Fruit fly (Drosophila melanogaster) whole organism, embryonic: ENCODE measurements around the gene Gr93a.

Experiments used
- Adf1 ChIP-seq: fragments of 200-800 bp; sonication (Bioruptor generic); IDR thresholded peaks from 2 replicates; pipeline ENCODE4 v1.3.6; 2022; ENCODE audit warnings: missing biosample characterization, missing genetic modification characterization
- Bdp1 ChIP-seq: fragments of 200-800 bp; sonication (Bioruptor generic); optimal IDR thresholded peaks from 3 replicates; lab custom pipeline; 2016; ENCODE audit warnings: missing biosample characterization, missing genetic modification characterization
- Bteb2 ChIP-seq: fragments of 200-800 bp; sonication (Bioruptor generic); optimal IDR thresholded peaks from 2 replicates; lab custom pipeline; 2016; ENCODE audit warnings: missing biosample characterization, missing genetic modification characterization
- CG10147 ChIP-seq: fragments of 200-800 bp; sonication (Bioruptor generic); optimal IDR thresholded peaks from 2 replicates; lab custom pipeline; 2019; ENCODE audit warnings: missing biosample characterization, mild to moderate bottlenecking, missing genetic modification characterization, moderate library complexity
- CG11093 ChIP-seq: fragments of 200-800 bp; sonication (Bioruptor generic); IDR thresholded peaks from 3 replicates; pipeline ENCODE4 v1.3.6; 2022; ENCODE audit warnings: missing biosample characterization, missing genetic modification characterization
- CG11247 ChIP-seq: fragments of 200-800 bp; sonication (Bioruptor generic); IDR thresholded peaks from 2 replicates; pipeline ENCODE4 v1.3.6; 2022; ENCODE audit warnings: missing biosample characterization, missing genetic modification characterization
- CG11504 ChIP-seq: fragments of 200-800 bp; sonication (Bioruptor generic); optimal IDR thresholded peaks from 3 replicates; lab custom pipeline; 2019; ENCODE audit warnings: missing biosample characterization, mild to moderate bottlenecking, missing genetic modification characterization, moderate library complexity
- CG11695 ChIP-seq: fragments of 200-800 bp; sonication (Bioruptor generic); IDR thresholded peaks from 3 replicates; pipeline ENCODE4 v1.3.6; 2022; ENCODE audit warnings: missing biosample characterization, missing genetic modification characterization
- CG12155 ChIP-seq: fragments of 200-800 bp; sonication (Bioruptor generic); optimal IDR thresholded peaks from 3 replicates; lab custom pipeline; 2016; ENCODE audit warnings: missing biosample characterization, missing genetic modification characterization
- CG13624 ChIP-seq: fragments of 200-800 bp; sonication (Bioruptor generic); optimal IDR thresholded peaks from 2 replicates; lab custom pipeline; 2016; ENCODE audit warnings: missing biosample characterization, missing genetic modification characterization
- CG13775 ChIP-seq: fragments of 200-800 bp; sonication (Bioruptor generic); optimal IDR thresholded peaks from 3 replicates; lab custom pipeline; 2017; ENCODE audit warnings: missing biosample characterization, mild to moderate bottlenecking, missing genetic modification characterization
- CG14710 ChIP-seq: fragments of 200-800 bp; sonication (Bioruptor generic); optimal IDR thresholded peaks from 3 replicates; lab custom pipeline; 2019; ENCODE audit warnings: missing biosample characterization, mild to moderate bottlenecking, missing genetic modification characterization, moderate library complexity
- CG15601 ChIP-seq: fragments of 200-800 bp; sonication (Bioruptor generic); optimal IDR thresholded peaks from 3 replicates; lab custom pipeline; 2019; ENCODE audit warnings: missing biosample characterization, mild to moderate bottlenecking, missing genetic modification characterization, moderate library complexity
- CG1602 ChIP-seq: fragments of 200-800 bp; sonication (Bioruptor generic); optimal IDR thresholded peaks from 3 replicates; lab custom pipeline; 2016; ENCODE audit warnings: missing biosample characterization, missing genetic modification characterization
- CG1603 ChIP-seq: fragments of 200-800 bp; sonication (Bioruptor generic); optimal IDR thresholded peaks from 2 replicates; lab custom pipeline; 2019; ENCODE audit warnings: missing biosample characterization, mild to moderate bottlenecking, missing genetic modification characterization, moderate library complexity
- CG17612 ChIP-seq: fragments of 200-800 bp; sonication (Bioruptor generic); IDR thresholded peaks from 2 replicates; pipeline ENCODE4 v1.3.6; 2022; ENCODE audit warnings: missing biosample characterization, missing genetic modification characterization
- CG17802 ChIP-seq: fragments of 200-800 bp; sonication (Bioruptor generic); optimal IDR thresholded peaks from 2 replicates; lab custom pipeline; 2018; ENCODE audit warnings: missing biosample characterization, mild to moderate bottlenecking, missing genetic modification characterization, moderate library complexity
- CG17829 ChIP-seq: fragments of 200-800 bp; optimal IDR thresholded peaks from 2 replicates; lab custom pipeline; 2019; ENCODE audit warnings: missing biosample characterization, mild to moderate bottlenecking, missing genetic modification characterization, moderate library complexity
- CG1792 ChIP-seq: fragments of 200-800 bp; sonication (Bioruptor generic); optimal IDR thresholded peaks from 2 replicates; lab custom pipeline; 2016; ENCODE audit warnings: missing biosample characterization, missing genetic modification characterization
- CG1832 ChIP-seq: fragments of 200-800 bp; sonication (Bioruptor generic); optimal IDR thresholded peaks from 2 replicates; lab custom pipeline; 2017; ENCODE audit warnings: missing biosample characterization, mild to moderate bottlenecking, missing genetic modification characterization, inconsistent platforms
- CG2889 ChIP-seq: fragments of 200-800 bp; sonication (Bioruptor generic); IDR thresholded peaks from 3 replicates; pipeline ENCODE4 v1.3.6; 2022; ENCODE audit warnings: missing biosample characterization, missing genetic modification characterization
- CG31224 ChIP-seq: fragments of 200-800 bp; sonication (Bioruptor generic); IDR thresholded peaks from 2 replicates; pipeline ENCODE4 v1.3.6; 2022; ENCODE audit warnings: missing biosample characterization, missing genetic modification characterization
- CG33213 ChIP-seq: fragments of 200-800 bp; sonication (Bioruptor generic); optimal IDR thresholded peaks from 3 replicates; lab custom pipeline; 2016; ENCODE audit warnings: missing biosample characterization, missing genetic modification characterization
- CG4404 ChIP-seq: fragments of 200-800 bp; sonication (Bioruptor generic); IDR thresholded peaks from 2 replicates; pipeline ENCODE4 v1.3.6; 2022; ENCODE audit warnings: missing biosample characterization, missing genetic modification characterization
- CG4707 ChIP-seq: fragments of 200-800 bp; sonication (Bioruptor generic); optimal IDR thresholded peaks from 2 replicates; lab custom pipeline; 2018; ENCODE audit warnings: missing biosample characterization, mild to moderate bottlenecking, missing genetic modification characterization, moderate library complexity
- CG4820 ChIP-seq: fragments of 200-800 bp; sonication (Bioruptor generic); optimal IDR thresholded peaks from 3 replicates; lab custom pipeline; 2016; ENCODE audit warnings: missing biosample characterization, missing genetic modification characterization
- CG6854 ChIP-seq: fragments of 200-800 bp; sonication (Bioruptor generic); optimal IDR thresholded peaks from 3 replicates; lab custom pipeline; 2017; ENCODE audit warnings: missing biosample characterization, mild to moderate bottlenecking, missing genetic modification characterization
- CG7271 ChIP-seq: fragments of 200-800 bp; sonication (Bioruptor generic); optimal IDR thresholded peaks from 2 replicates; lab custom pipeline; 2018; ENCODE audit warnings: missing biosample characterization, mild to moderate bottlenecking, missing genetic modification characterization, moderate library complexity
- CG7963 ChIP-seq: fragments of 200-800 bp; sonication (Bioruptor generic); IDR thresholded peaks from 3 replicates; pipeline ENCODE4 v1.3.6; 2022; ENCODE audit warnings: missing biosample characterization, missing genetic modification characterization; ENCODE audit not compliant: partially characterized antibody
- CG9609 ChIP-seq: fragments of 200-800 bp; sonication (Bioruptor generic); optimal IDR thresholded peaks from 3 replicates; lab custom pipeline; 2016; ENCODE audit warnings: missing biosample characterization, missing genetic modification characterization
- Dek ChIP-seq: fragments of 200-800 bp; sonication (Bioruptor generic); optimal IDR thresholded peaks from 3 replicates; lab custom pipeline; 2019; ENCODE audit warnings: missing biosample characterization, mild to moderate bottlenecking, missing genetic modification characterization, moderate library complexity
- GATAe ChIP-seq: fragments of 200-800 bp; sonication (Bioruptor generic); conservative IDR thresholded peaks from 2 replicates; pipeline ENCODE4 v1.3.6; 2022; ENCODE audit warnings: missing biosample characterization, missing genetic modification characterization
- H15 ChIP-seq: fragments of 200-800 bp; sonication (Bioruptor generic); IDR thresholded peaks from 3 replicates; pipeline ENCODE4 v1.3.6; 2022; ENCODE audit warnings: missing biosample characterization, missing genetic modification characterization
- Hey ChIP-seq: fragments of 200-800 bp; sonication (Bioruptor generic); optimal IDR thresholded peaks from 3 replicates; lab custom pipeline; 2018; ENCODE audit warnings: missing biosample characterization, mild to moderate bottlenecking, missing genetic modification characterization
- Med ChIP-seq: fragments of 200-800 bp; sonication (Bioruptor generic); peaks from one replicate; lab custom pipeline; 2016; ENCODE audit warnings: missing biosample characterization, missing genetic modification characterization, mild to moderate bottlenecking, inconsistent platforms, moderate library complexity
- NfI ChIP-seq: fragments of 200-800 bp; sonication (Bioruptor generic); optimal IDR thresholded peaks from 3 replicates; lab custom pipeline; 2018; ENCODE audit warnings: missing biosample characterization, mild to moderate bottlenecking, missing genetic modification characterization, moderate library complexity
- Ssrp ChIP-seq: fragments of 200-800 bp; sonication (Bioruptor generic); optimal IDR thresholded peaks from 2 replicates; lab custom pipeline; 2018; ENCODE audit warnings: missing biosample characterization, mild to moderate bottlenecking, missing genetic modification characterization, moderate library complexity
- Tbp ChIP-seq: fragments of >200 bp; optimal IDR thresholded peaks from 2 replicates; lab custom pipeline; 2018; ENCODE audit warnings: missing biosample characterization, missing genetic modification characterization
- Usf ChIP-seq: fragments of 200-800 bp; sonication (Bioruptor generic); optimal IDR thresholded peaks from 2 replicates; lab custom pipeline; 2017; ENCODE audit warnings: missing genotype, missing biosample characterization, missing genetic modification characterization
- Xbp1 ChIP-seq: fragments of 200-800 bp; sonication (Bioruptor generic); optimal IDR thresholded peaks from 3 replicates; lab custom pipeline; 2016; ENCODE audit warnings: missing biosample characterization, mild to moderate bottlenecking, missing genetic modification characterization
- az2 ChIP-seq: fragments of 200-800 bp; sonication (Bioruptor generic); optimal IDR thresholded peaks from 3 replicates; lab custom pipeline; 2016; ENCODE audit warnings: missing biosample characterization, missing genetic modification characterization
- bowl ChIP-seq: fragments of 200-800 bp; sonication (Bioruptor generic); IDR thresholded peaks from 2 replicates; pipeline ENCODE4 v1.3.6; 2022; ENCODE audit warnings: missing biosample characterization, missing genetic modification characterization
- cwo ChIP-seq: fragments of 200-800 bp; sonication (Bioruptor generic); optimal IDR thresholded peaks from 3 replicates; lab custom pipeline; 2017; ENCODE audit warnings: missing biosample characterization, missing genetic modification characterization, mild to moderate bottlenecking, moderate library complexity, missing genetic modification reagents
- gcm2 ChIP-seq: fragments of 200-800 bp; sonication (Bioruptor generic); optimal IDR thresholded peaks from 2 replicates; lab custom pipeline; 2016; ENCODE audit warnings: missing biosample characterization, missing genetic modification characterization
- jing ChIP-seq: fragments of 200-800 bp; sonication (Bioruptor generic); optimal IDR thresholded peaks from 2 replicates; lab custom pipeline; 2018; ENCODE audit warnings: missing biosample characterization, mild to moderate bottlenecking, missing genetic modification characterization
- kay ChIP-seq: fragments of 200-800 bp; sonication (Bioruptor generic); optimal IDR thresholded peaks from 2 replicates; lab custom pipeline; 2016; ENCODE audit warnings: missing biosample characterization, missing genetic modification characterization
- otp ChIP-seq: fragments of 200-800 bp; sonication (Bioruptor generic); IDR thresholded peaks from 3 replicates; pipeline ENCODE4, ENCODE4 v1.3.6; 2022; ENCODE audit warnings: missing biosample characterization, missing genetic modification characterization
- rib ChIP-seq: fragments of 200-800 bp; sonication (Bioruptor generic); IDR thresholded peaks from 2 replicates; pipeline ENCODE4 v1.3.6; 2022; ENCODE audit warnings: missing biosample characterization, missing genetic modification characterization
- slou ChIP-seq: fragments of 200-800 bp; sonication (Bioruptor generic); optimal IDR thresholded peaks from 3 replicates; lab custom pipeline; 2016; ENCODE audit warnings: missing biosample characterization, missing genetic modification characterization
- sqz ChIP-seq: fragments of 200-800 bp; sonication (Bioruptor generic); optimal IDR thresholded peaks from 3 replicates; lab custom pipeline; 2018; ENCODE audit warnings: missing biosample characterization, mild to moderate bottlenecking, missing genetic modification characterization
- zf30C ChIP-seq: fragments of 200-800 bp; sonication (Bioruptor generic); optimal IDR thresholded peaks from 3 replicates; lab custom pipeline; 2018; ENCODE audit warnings: missing biosample characterization, mild to moderate bottlenecking, missing genetic modification characterization

Gene Gr93a

dm6 chr3R:21828040-21828526 is 4.2 kb upstream of the Gr93a start (continued):
- TF ChIP-seq jing (GFP tag; lab: Kevin White, UChicago): peak; percentile 71
- TF ChIP-seq Bteb2: no peak
- peak; percentile 90 for TF ChIP-seq CG17829 (tag; lab: Kevin White, UChicago)
- TF ChIP-seq CG33213 (GFP tag; lab: Kevin White, UChicago): peak; percentile 55
- TF ChIP-seq CG1602 (GFP tag; lab: Kevin White, UChicago): peak; percentile 79
- peak; percentile 71 for TF ChIP-seq CG11504 (tag; lab: Kevin White, UChicago)
- TF ChIP-seq NfI (GFP tag; lab: Kevin White, UChicago): peak; percentile 28
- TF ChIP-seq CG1832: no peak
- TF ChIP-seq CG15601 (tag; lab: Kevin White, UChicago): peak; percentile 92
- peak; percentile 48 for TF ChIP-seq CG11247 (GFP tag; lab: Robert Waterston, UW)
- peak; percentile 49 for TF ChIP-seq CG17802 (tag; lab: Kevin White, UChicago)
- peak; percentile 56 for TF ChIP-seq Bdp1 (GFP tag; lab: Kevin White, UChicago)
- TF ChIP-seq Med (GFP tag; lab: Kevin White, UChicago): peak; percentile 94
- TF ChIP-seq CG7271: no peak
- TF ChIP-seq cwo (GFP tag; lab: Kevin White, UChicago): no peak
- TF ChIP-seq CG2889 (GFP tag; lab: Robert Waterston, UW): peak; percentile 34; the same call in 1 of the 3 replicates
- no peak for TF ChIP-seq CG10147
- TF ChIP-seq kay (GFP tag; lab: Kevin White, UChicago): peak; percentile 14
- peak; percentile 50 for TF ChIP-seq sqz
- peak; percentile 86 for TF ChIP-seq Ssrp (tag; lab: Kevin White, UChicago)
- TF ChIP-seq CG14710 (tag; lab: Kevin White, UChicago): peak; percentile 77
- TF ChIP-seq CG11093 (GFP tag; lab: Robert Waterston, UW): peak; percentile 71; the same call in 2 of the 3 replicates
- peak; percentile 93 for TF ChIP-seq CG1603 (tag; lab: Kevin White, UChicago)
- no peak for TF ChIP-seq CG17612 (GFP tag; lab: Robert Waterston, UW)
- peak; percentile 59; the same call in 1 of the 2 replicates for TF ChIP-seq CG4404 (GFP tag; lab: Robert Waterston, UW)
- no peak for TF ChIP-seq GATAe (GFP tag; lab: Robert Waterston, UW)
- TF ChIP-seq CG7963 (GFP tag; lab: Robert Waterston, UW): peak; percentile 47; the same call in 1 of the 3 replicates
- TF ChIP-seq az2 (GFP tag; lab: Kevin White, UChicago): peak; percentile 81
- TF ChIP-seq CG1792 (GFP tag; lab: Kevin White, UChicago): peak; percentile 46
- no peak for TF ChIP-seq Hey (tag; lab: Kevin White, UChicago)
- TF ChIP-seq Dek: no peak
- TF ChIP-seq Xbp1 (GFP tag; lab: Kevin White, UChicago): peak; percentile 75
- TF ChIP-seq CG9609 (GFP tag; lab: Kevin White, UChicago): peak; percentile 78
- no peak for TF ChIP-seq CG11695
- TF ChIP-seq gcm2 (GFP tag; lab: Kevin White, UChicago): peak; percentile 1
- TF ChIP-seq rib (GFP tag; lab: Robert Waterston, UW): no peak
- no peak for TF ChIP-seq bowl (GFP tag; lab: Robert Waterston, UW)
- no peak for TF ChIP-seq Adf1 (GFP tag; lab: Robert Waterston, UW)
- peak; percentile 78 for TF ChIP-seq CG4820
- TF ChIP-seq CG12155 (GFP tag; lab: Kevin White, UChicago): peak; percentile 31
- no peak for TF ChIP-seq Tbp
- no peak for TF ChIP-seq slou (GFP tag; lab: Kevin White, UChicago)
- peak; percentile 24; the same call in 1 of the 2 replicates for TF ChIP-seq CG31224 (GFP tag; lab: Robert Waterston, UW)
- TF ChIP-seq CG13624 (GFP tag; lab: Kevin White, UChicago): peak; percentile 31
- peak; percentile 88 for TF ChIP-seq otp (GFP tag; lab: Robert Waterston, UW)
- TF ChIP-seq CG6854 (GFP tag; lab: Kevin White, UChicago): no peak
- TF ChIP-seq H15 (GFP tag; lab: Robert Waterston, UW): peak; percentile 82
- no peak for TF ChIP-seq zf30C (GFP tag; lab: Kevin White, UChicago)
- TF ChIP-seq CG4707: peak; percentile 74
- TF ChIP-seq CG13775 (GFP tag; lab: Kevin White, UChicago): peak; percentile 55
- peak; percentile 60 for TF ChIP-seq Usf (GFP tag; lab: Kevin White, UChicago)
